Fruit fly (Drosophila melanogaster) whole organism: ENCODE results near the gene CG46307.

Source experiments
- CG8478 ChIP-seq: fragments of >200 bp; optimal IDR thresholded peaks from 2 replicates; lab custom pipeline; 2018; ENCODE audit warnings: inconsistent platforms
- psq ChIP-seq: fragments of >200 bp; optimal IDR thresholded peaks from 2 replicates; lab custom pipeline; 2017

dm6 chr2L:21135764-21136163, 31.4 kb downstream of the CG46307 start:
- no peak for TF ChIP-seq psq (lab: Kevin White, UChicago)
- no peak for TF ChIP-seq CG8478 (lab: Kevin White, UChicago)
